Worm (Caenorhabditis elegans) whole organism, late embryonic: ENCODE data around the gene vnut-1.

Source experiments
- C38D4.7 ChIP-seq: fragments of 200-800 bp; sonication (Bioruptor generic); optimal IDR thresholded peaks from 2 replicates; lab custom pipeline; 2018; ENCODE audit warnings: mild to moderate bottlenecking, missing genetic modification characterization, moderate library complexity, missing compliant biosample characterization
- F13H6.1 ChIP-seq: sonication (generic microtip); optimal IDR thresholded peaks from 2 replicates; lab custom pipeline; 2016; ENCODE audit warnings: missing genetic modification characterization, missing compliant biosample characterization
- K09A11.1 ChIP-seq: sonication (generic microtip); optimal IDR thresholded peaks from 2 replicates; lab custom pipeline; 2017; ENCODE audit warnings: antibody characterized with exemption, mild to moderate bottlenecking, missing genetic modification characterization, missing compliant biosample characterization; ENCODE audit not compliant: insufficient read depth
- Y22D7AL.16 ChIP-seq: sonication (generic microtip); optimal IDR thresholded peaks from 2 replicates; lab custom pipeline; 2016; ENCODE audit warnings: missing genetic modification characterization, missing compliant biosample characterization
- ceh-18 ChIP-seq: sonication (generic microtip); optimal IDR thresholded peaks from 2 replicates; lab custom pipeline; 2016; ENCODE audit warnings: missing genetic modification characterization, missing compliant biosample characterization
- ceh-19 ChIP-seq: fragments of 200-800 bp; sonication (Bioruptor generic); optimal IDR thresholded peaks from 2 replicates; lab custom pipeline; 2018; ENCODE audit warnings: mild to moderate bottlenecking, missing genetic modification characterization, missing compliant biosample characterization
- ceh-2 ChIP-seq: sonication (generic microtip); optimal IDR thresholded peaks from 2 replicates; lab custom pipeline; 2016; ENCODE audit warnings: missing genotype, missing genetic modification characterization, missing compliant biosample characterization
- ceh-31 ChIP-seq: sonication (generic microtip); optimal IDR thresholded peaks from 2 replicates; lab custom pipeline; 2016; ENCODE audit warnings: missing genetic modification characterization, missing compliant biosample characterization
- ceh-34 ChIP-seq: sonication (generic microtip); optimal IDR thresholded peaks from 2 replicates; lab custom pipeline; 2016; ENCODE audit warnings: mild to moderate bottlenecking, missing genetic modification characterization, missing compliant biosample characterization
- ceh-48 ChIP-seq: sonication (generic microtip); optimal IDR thresholded peaks from 2 replicates; lab custom pipeline; 2016; ENCODE audit warnings: missing genetic modification characterization, inconsistent platforms, missing compliant biosample characterization
- ceh-9 ChIP-seq: sonication (generic microtip); optimal IDR thresholded peaks from 2 replicates; lab custom pipeline; 2016; ENCODE audit warnings: mild to moderate bottlenecking, missing genetic modification characterization, inconsistent platforms, missing compliant biosample characterization
- che-1 ChIP-seq: sonication (generic microtip); optimal IDR thresholded peaks from 2 replicates; lab custom pipeline; 2016; ENCODE audit warnings: mild to moderate bottlenecking, missing genetic modification characterization, missing compliant biosample characterization
- dve-1 ChIP-seq: sonication (generic microtip); optimal IDR thresholded peaks from 2 replicates; lab custom pipeline; 2017; ENCODE audit warnings: antibody characterized with exemption, mild to moderate bottlenecking, missing genetic modification characterization, missing compliant biosample characterization
- elt-2 ChIP-seq: sonication (generic microtip); optimal IDR thresholded peaks from 2 replicates; lab custom pipeline; 2016; ENCODE audit warnings: missing genetic modification reagents, missing genetic modification characterization, missing compliant biosample characterization
- elt-4 ChIP-seq: sonication (generic microtip); optimal IDR thresholded peaks from 2 replicates; lab custom pipeline; 2016; ENCODE audit warnings: missing genetic modification characterization, missing compliant biosample characterization
- fax-1 ChIP-seq: sonication (generic microtip); optimal IDR thresholded peaks from 2 replicates; lab custom pipeline; 2016; ENCODE audit warnings: missing genotype, missing genetic modification characterization, missing compliant biosample characterization
- fkh-10 ChIP-seq: fragments of 150-350 bp; optimal IDR thresholded peaks from 2 replicates; lab custom pipeline; 2014; ENCODE audit warnings: missing biosample characterization, missing genetic modification reagents, missing genetic modification characterization
- gmeb-2 ChIP-seq: sonication (generic microtip); optimal IDR thresholded peaks from 2 replicates; lab custom pipeline; 2016; ENCODE audit warnings: missing genetic modification characterization, inconsistent platforms, missing compliant biosample characterization
- hlh-13 ChIP-seq: fragments of 200-800 bp; sonication (Bioruptor generic); optimal IDR thresholded peaks from 2 replicates; lab custom pipeline; 2018; ENCODE audit warnings: mild to moderate bottlenecking, missing genetic modification characterization, missing compliant biosample characterization
- hlh-15 ChIP-seq: sonication (generic microtip); optimal IDR thresholded peaks from 2 replicates; lab custom pipeline; 2016; ENCODE audit warnings: missing genetic modification characterization, missing compliant biosample characterization
- hlh-30 ChIP-seq: sonication (generic microtip); optimal IDR thresholded peaks from 2 replicates; lab custom pipeline; 2017; ENCODE audit warnings: antibody characterized with exemption, missing genetic modification characterization, missing compliant biosample characterization; ENCODE audit not compliant: insufficient read depth
- hlh-8 ChIP-seq: sonication (generic microtip); optimal IDR thresholded peaks from 2 replicates; lab custom pipeline; 2016; ENCODE audit warnings: missing genotype, missing genetic modification characterization, missing compliant biosample characterization
- madf-2 ChIP-seq: sonication (generic microtip); optimal IDR thresholded peaks from 2 replicates; lab custom pipeline; 2017; ENCODE audit warnings: missing genetic modification characterization, missing compliant biosample characterization
- nfya-1 ChIP-seq: sonication (generic microtip); optimal IDR thresholded peaks from 2 replicates; lab custom pipeline; 2017; ENCODE audit warnings: missing genetic modification characterization, mild to moderate bottlenecking, missing compliant biosample characterization, antibody characterized with exemption, moderate library complexity
- pax-1 ChIP-seq: fragments of 150-350 bp; optimal IDR thresholded peaks from 2 replicates; lab custom pipeline; 2014; ENCODE audit warnings: missing biosample characterization, missing genetic modification characterization
- pha-2 ChIP-seq: sonication (generic microtip); optimal IDR thresholded peaks from 2 replicates; lab custom pipeline; 2017; ENCODE audit warnings: mild to moderate bottlenecking, missing genetic modification characterization, missing compliant biosample characterization
- sox-2 ChIP-seq: fragments of 200-800 bp; sonication (Bioruptor generic); IDR thresholded peaks from 2 replicates; pipeline ENCODE4 v1.3.6; 2022; ENCODE audit warnings: missing genetic modification reagents, missing genetic modification characterization, missing compliant biosample characterization
- sox-4 ChIP-seq: sonication (generic microtip); optimal IDR thresholded peaks from 2 replicates; lab custom pipeline; 2017; ENCODE audit warnings: mild to moderate bottlenecking, missing genetic modification characterization, inconsistent platforms, missing compliant biosample characterization
- tbx-2 ChIP-seq: sonication (generic microtip); optimal IDR thresholded peaks from 2 replicates; lab custom pipeline; 2016; ENCODE audit warnings: missing genetic modification characterization, missing compliant biosample characterization
- tbx-7 ChIP-seq: sonication (generic microtip); optimal IDR thresholded peaks from 2 replicates; lab custom pipeline; 2016; ENCODE audit warnings: missing genotype, missing genetic modification characterization, missing compliant biosample characterization
- unc-42 ChIP-seq: sonication (generic microtip); optimal IDR thresholded peaks from 2 replicates; lab custom pipeline; 2016; ENCODE audit warnings: missing genotype, missing genetic modification characterization, missing compliant biosample characterization
- unc-55 ChIP-seq: sonication (generic microtip); optimal IDR thresholded peaks from 2 replicates; lab custom pipeline; 2017; ENCODE audit warnings: missing biosample characterization, missing genetic modification reagents, missing genetic modification characterization
- ztf-16 ChIP-seq: sonication (generic microtip); optimal IDR thresholded peaks from 2 replicates; lab custom pipeline; 2017; ENCODE audit warnings: missing genetic modification characterization, missing compliant biosample characterization

vnut-1 gene

ce11 chrII:14489407-14489806 lies at the start of gene vnut-1:
TSS of gene vnut-1 (plus strand) at chrII:14489802.
- peak; percentile 4 for TF ChIP-seq nfya-1
- no peak for TF ChIP-seq pha-2 (tag; lab: Kevin White, UChicago)
- TF ChIP-seq ceh-48 (tag; lab: Kevin White, UChicago) = no peak

ce11 chrII:14441144-14441543 lies 48.5 kb upstream of the vnut-1 start, which contains the start of gene smg-8:
TSS of gene smg-8 (plus strand) at chrII:14441409.
- peak; percentile 66 for TF ChIP-seq unc-42
- TF ChIP-seq ceh-34 (tag; lab: Kevin White, UChicago) = peak; percentile 15
- peak; percentile 80 for TF ChIP-seq nfya-1
- TF ChIP-seq hlh-15 (tag; lab: Kevin White, UChicago) = no peak
- no peak for TF ChIP-seq elt-2 (tag; lab: Kevin White, UChicago)
- peak; percentile 77 for TF ChIP-seq unc-55
- TF ChIP-seq ceh-2 = no peak
- TF ChIP-seq ceh-31 = peak; percentile 44
- no peak for TF ChIP-seq tbx-7 (tag; lab: Kevin White, UChicago)
- TF ChIP-seq dve-1 (tag; lab: Kevin White, UChicago) = peak; percentile 59
- no peak for TF ChIP-seq fkh-10 (GFP tag; lab: Kevin White, UChicago)
- TF ChIP-seq tbx-2 (tag; lab: Kevin White, UChicago) = peak; percentile 27
- TF ChIP-seq pax-1 (tag; lab: Kevin White, UChicago) = peak; percentile 30

DNA sequence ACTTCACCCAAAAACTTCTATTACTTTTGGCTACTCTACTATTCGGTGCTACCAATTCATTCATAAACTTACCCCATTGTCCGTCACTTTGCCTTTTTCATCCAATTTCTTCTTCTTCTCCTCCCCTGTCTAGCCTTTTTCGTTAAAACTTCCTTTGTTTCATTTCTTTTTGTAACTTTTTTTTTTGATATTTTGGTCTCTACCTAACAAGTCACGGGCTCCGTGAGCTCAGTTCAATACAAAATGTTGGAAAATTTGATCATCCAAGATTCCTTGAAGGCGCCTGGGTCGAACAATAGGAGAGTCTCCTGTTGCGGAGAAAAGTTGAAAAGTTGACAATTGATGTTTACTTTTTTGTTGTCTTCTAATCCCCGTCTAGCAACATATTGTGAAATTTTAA lies 37.7 kb upstream of the vnut-1 start:
- TF ChIP-seq sox-2 (GFP tag; lab: Robert Waterston, UW) (no peak), gmeb-2 (tag; lab: Kevin White, UChicago) (no peak), ceh-9 (tag; lab: Kevin White, UChicago) (no peak), elt-4 (no peak), hlh-8 (tag; lab: Kevin White, UChicago) (no peak)

- TF ChIP-seq ceh-19 (GFP tag; lab: Kevin White, UChicago) (no peak), hlh-30 (tag; lab: Kevin White, UChicago) (no peak), gmeb-2 (tag; lab: Kevin White, UChicago) (no peak), fax-1 (tag; lab: Kevin White, UChicago) (no peak), F13H6.1 (no peak), madf-2 (no peak), hlh-13 (GFP tag; lab: Kevin White, UChicago) (no peak), dve-1 (tag; lab: Kevin White, UChicago) (no peak), ceh-18 (tag; lab: Kevin White, UChicago) (no peak), ztf-16 (tag; lab: Kevin White, UChicago) (no peak), hlh-8 (tag; lab: Kevin White, UChicago) (no peak), hlh-15 (tag; lab: Kevin White, UChicago) (no peak), Y22D7AL.16 (tag; lab: Kevin White, UChicago) (no peak)
- TF ChIP-seq, all 69 proteins: peak for 0
Measured at ce11 chrII:14455332-14455731, 34.3 kb upstream of the vnut-1 start, which contains the start of gene dmsr-6. TSS of gene dmsr-6 (plus strand) at chrII:14455632.

DNA sequence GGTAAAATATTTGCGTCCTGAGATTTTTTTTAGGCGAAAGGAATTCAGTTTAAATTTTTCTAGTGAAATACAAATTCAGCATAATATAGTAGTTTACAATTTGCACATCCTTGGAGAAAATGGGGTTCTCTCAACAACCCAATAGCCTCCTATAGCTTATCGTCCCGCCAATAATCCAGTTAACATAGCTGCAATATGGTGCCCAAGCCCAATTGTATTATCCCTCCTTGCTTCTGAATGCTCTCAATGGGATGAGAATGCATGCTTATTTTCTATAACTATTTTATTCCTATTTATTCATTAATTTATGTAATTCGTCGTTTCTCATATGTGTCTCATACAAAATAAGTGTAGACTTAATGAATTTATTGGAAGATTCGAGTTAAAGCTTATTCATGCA lies 19.6 kb upstream of the vnut-1 start:
- no peak for TF ChIP-seq che-1 (tag; lab: Kevin White, UChicago)
- TF ChIP-seq unc-42 = peak; percentile 85

ce11 chrII:14474700-14475099 lies 14.9 kb upstream of the vnut-1 start:
- peak; percentile 25 for TF ChIP-seq che-1 (tag; lab: Kevin White, UChicago)
- peak; percentile 6 for TF ChIP-seq C38D4.7 (GFP tag; lab: Kevin White, UChicago)
- peak; percentile 24 for TF ChIP-seq K09A11.1
- no peak for TF ChIP-seq sox-4 (tag; lab: Kevin White, UChicago)
- TF ChIP-seq fkh-10 (GFP tag; lab: Kevin White, UChicago) = no peak
- TF ChIP-seq ceh-18 (tag; lab: Kevin White, UChicago) = no peak
